Worm (Caenorhabditis elegans) whole organism, L3 larva: Measurements from ENCODE around the gene F20H11.1.

ENCODE experiments used
- ceh-16 ChIP-seq: sonication (generic microtip); optimal IDR thresholded peaks from 2 replicates; lab custom pipeline; 2017; ENCODE audit warnings: missing biosample characterization, missing genetic modification characterization
- egl-27 ChIP-seq: sonication (generic microtip); optimal IDR thresholded peaks from 4 replicates; lab custom pipeline; 2017; ENCODE audit warnings: missing biosample characterization, missing genetic modification reagents, missing genetic modification characterization
- elt-3 ChIP-seq, 3 experiments: fragments of 150-350 bp in 1 of 3; sonication (generic microtip) in 2 of 3; optimal IDR thresholded peaks; 2 replicates in 2 of 3; 4 replicates in 1 of 3; lab custom pipeline; 2014 to 2017; ENCODE audit warnings: missing biosample characterization in 3 of 3, missing genetic modification characterization in 3 of 3
- nhr-11 ChIP-seq: fragments of 150-350 bp; optimal IDR thresholded peaks from 2 replicates; lab custom pipeline; 2014; ENCODE audit warnings: missing biosample characterization, missing genetic modification characterization
- nhr-237 ChIP-seq: fragments of 150-350 bp; optimal IDR thresholded peaks from 2 replicates; lab custom pipeline; 2014; ENCODE audit warnings: missing biosample characterization, missing genetic modification characterization
- nhr-28 ChIP-seq: fragments of 150-350 bp; optimal IDR thresholded peaks from 2 replicates; lab custom pipeline; 2014; ENCODE audit warnings: missing biosample characterization, missing genetic modification characterization
- pha-4 ChIP-seq: fragments of 150-350 bp; optimal IDR thresholded peaks from 2 replicates; lab custom pipeline; 2014; ENCODE audit warnings: missing biosample characterization, missing genetic modification reagents, missing genetic modification characterization
- pqm-1 ChIP-seq: fragments of 150-350 bp; optimal IDR thresholded peaks from 2 replicates; lab custom pipeline; 2017; ENCODE audit warnings: missing biosample characterization, missing genetic modification characterization, inconsistent platforms
- tbx-2 ChIP-seq: sonication (generic microtip); optimal IDR thresholded peaks from 2 replicates; lab custom pipeline; 2016; ENCODE audit warnings: mild to moderate bottlenecking, missing genetic modification characterization, missing compliant biosample characterization
- unc-62 ChIP-seq: fragments of 150-350 bp; sonication (generic microtip); optimal IDR thresholded peaks from 4 replicates; lab custom pipeline; 2014; ENCODE audit warnings: missing biosample characterization, missing genetic modification reagents, missing genetic modification characterization

ce11 chrIII:6624872-6625271 is 32.9 kb upstream of the F20H11.1 start, which contains the start of gene copd-1:
- TF ChIP-seq unc-62 (GFP tag; lab: Kevin White, UChicago) (no peak), ceh-16 (no peak), nhr-11 (tag; lab: Kevin White, UChicago) (no peak), nhr-28 (tag; lab: Kevin White, UChicago) (no peak), egl-27 (no peak), pha-4 (tag; lab: Kevin White, UChicago) (no peak), tbx-2 (tag; lab: Kevin White, UChicago) (no peak), pqm-1 (no peak), nhr-237 (no peak), elt-3 (tag; optimal IDR thresholded peaks at IDR 0.05; lab: Kevin White, UChicago) (no peak)
